Worm (Caenorhabditis elegans): Measurements from ENCODE around the gene trmt-10C.2.

The trmt-10C.2 gene

ce11 chrIII:6373850-6374474 is 27.9 kb downstream of the trmt-10C.2 start:
- peak; percentile 0 for TF ChIP-seq nhr-77 (tag; optimal IDR thresholded peaks at IDR 0.05)
- peak; percentile 8 for TF ChIP-seq fos-1 (tag; optimal IDR thresholded peaks at IDR 0.05)
- TF ChIP-seq efl-1 (optimal IDR thresholded peaks at IDR 0.05) = no peak
- TF ChIP-seq efl-1 (GFP tag; optimal IDR thresholded peaks at IDR 0.05 in 1 of 2) = peak in 1 of 2 experiments; percentile 85
- no peak for TF ChIP-seq hlh-4 (tag; optimal IDR thresholded peaks at IDR 0.05)
- peak in 1 of 2 experiments; percentile 71 for TF ChIP-seq lsy-2 (tag; optimal IDR thresholded peaks at IDR 0.05)
- TF ChIP-seq sptf-1 (tag; optimal IDR thresholded peaks at IDR 0.05) = no peak
- TF ChIP-seq nhr-12 (tag; optimal IDR thresholded peaks at IDR 0.05) = no peak
- TF ChIP-seq ceh-88 (GFP tag; IDR thresholded peaks at IDR 0.05) = no peak
- peak; percentile 42 for TF ChIP-seq aly-2 (tag; optimal IDR thresholded peaks at IDR 0.05)
- TF ChIP-seq efl-3 (GFP tag; optimal IDR thresholded peaks at IDR 0.05) = no peak
- no peak for TF ChIP-seq unc-62 (GFP tag; optimal IDR thresholded peaks at IDR 0.05)
- no peak for TF ChIP-seq nhr-47 (tag; optimal IDR thresholded peaks at IDR 0.05)
- TF ChIP-seq nhr-85 (tag) = peak; percentile 42

ce11 chrIII:6374947-6375415 is 28.9 kb downstream of the trmt-10C.2 start, which contains the start of the genes rps-13 and nfx-1:
TSS of gene rps-13 (minus strand) at chrIII:6374997.
TSS of gene nfx-1 (plus strand) at chrIII:6375379.
- TF ChIP-seq mef-2 (tag; optimal IDR thresholded peaks at IDR 0.05) = no peak
- no peak for TF ChIP-seq C16A3.4 (tag; optimal IDR thresholded peaks at IDR 0.05)
- no peak for TF ChIP-seq unc-62 (GFP tag; optimal IDR thresholded peaks at IDR 0.05)
- peak; percentile 66 for TF ChIP-seq snpc-4 (tag; optimal IDR thresholded peaks at IDR 0.05)
- peak; percentile 58 for TF ChIP-seq unc-86 (tag; optimal IDR thresholded peaks at IDR 0.05)
- no peak for TF ChIP-seq unc-30 (tag; optimal IDR thresholded peaks at IDR 0.05)
- peak; percentile 1 for TF ChIP-seq hpl-2 (GFP tag; optimal IDR thresholded peaks at IDR 0.05)
- peak; percentile 98 to 99 for TF ChIP-seq lsy-2 (tag; optimal IDR thresholded peaks at IDR 0.05)
- TF ChIP-seq ceh-63 (GFP tag; optimal IDR thresholded peaks at IDR 0.05) = no peak
- TF ChIP-seq swsn-7 (tag; optimal IDR thresholded peaks at IDR 0.05) = peak; percentile 70
- TF ChIP-seq alr-1 (tag; optimal IDR thresholded peaks at IDR 0.05; ENCODE audit: borderline replicate concordance) = no peak
- TF ChIP-seq fkh-8 (tag; optimal IDR thresholded peaks at IDR 0.05) = peak; percentile 62
- TF ChIP-seq mep-1 (tag; optimal IDR thresholded peaks at IDR 0.05) = peak; percentile 78
- TF ChIP-seq jun-1 (tag; optimal IDR thresholded peaks at IDR 0.05) = peak; percentile 62
- no peak for TF ChIP-seq grh-1 (GFP tag; IDR thresholded peaks at IDR 0.05)
- peak; percentile 71 for TF ChIP-seq xbp-1 (tag; optimal IDR thresholded peaks at IDR 0.05)
- peak; percentile 4 for TF ChIP-seq ceh-90 (tag; optimal IDR thresholded peaks at IDR 0.05)
- peak; percentile 86 for TF ChIP-seq rnt-1 (tag; optimal IDR thresholded peaks at IDR 0.05)
- peak; percentile 70 for TF ChIP-seq tbx-2 (tag; optimal IDR thresholded peaks at IDR 0.05)
- TF ChIP-seq F16B12.6 (tag; optimal IDR thresholded peaks at IDR 0.05) = peak; percentile 76
- no peak for TF ChIP-seq nhr-12 (tag; optimal IDR thresholded peaks at IDR 0.05)
- TF ChIP-seq dpl-1 (GFP tag; optimal IDR thresholded peaks at IDR 0.05) = peak; percentile 70 to 82 (median 77)
- no peak for TF ChIP-seq nhr-84 (tag; optimal IDR thresholded peaks at IDR 0.05)
- no peak for TF ChIP-seq sptf-1 (tag; optimal IDR thresholded peaks at IDR 0.05)
- no peak for TF ChIP-seq pag-3 (tag; optimal IDR thresholded peaks at IDR 0.05; ENCODE audit: borderline replicate concordance, insufficient read depth)
- peak; percentile 63 for TF ChIP-seq blmp-1 (tag; optimal IDR thresholded peaks at IDR 0.05)
- TF ChIP-seq sup-37 (GFP tag; optimal IDR thresholded peaks at IDR 0.05) = no peak
- peak; percentile 66 for TF ChIP-seq nhr-90 (tag; optimal IDR thresholded peaks at IDR 0.05; ENCODE audit: poor library complexity)
- TF ChIP-seq lin-15B (tag; optimal IDR thresholded peaks at IDR 0.05) = peak; percentile 55
- peak; percentile 92 for TF ChIP-seq skn-1 (tag; optimal IDR thresholded peaks at IDR 0.05)
- TF ChIP-seq nhr-77 (tag; optimal IDR thresholded peaks at IDR 0.05) = peak; percentile 56
- peak; percentile 53 for TF ChIP-seq nhr-11 (tag; optimal IDR thresholded peaks at IDR 0.05)
- TF ChIP-seq ama-1 (optimal IDR thresholded peaks at IDR 0.05) = peak; percentile 46
- TF ChIP-seq nhr-47 (tag; optimal IDR thresholded peaks at IDR 0.05) = peak; percentile 81
- TF ChIP-seq aly-2 (tag; optimal IDR thresholded peaks at IDR 0.05) = no peak
- no peak for TF ChIP-seq hlh-17 (GFP tag; optimal IDR thresholded peaks at IDR 0.05; ENCODE audit: borderline replicate concordance)
- no peak for TF ChIP-seq lin-39 (tag; optimal IDR thresholded peaks at IDR 0.05)
- peak; percentile 74 for TF ChIP-seq ztf-4 (tag; optimal IDR thresholded peaks at IDR 0.05)
- peak; percentile 85 to 91 for TF ChIP-seq lin-35 (GFP tag; optimal IDR thresholded peaks at IDR 0.05)
- TF ChIP-seq irx-1 (tag; optimal IDR thresholded peaks at IDR 0.05) = peak; percentile 58
- peak; percentile 61 for TF ChIP-seq dsc-1 (tag; optimal IDR thresholded peaks at IDR 0.05)
- peak; percentile 75 for TF ChIP-seq lin-14 (GFP tag; optimal IDR thresholded peaks at IDR 0.05)
- peak in 2 of 6 experiments; percentile 43 to 63 for TF ChIP-seq elt-3 (tag; optimal IDR thresholded peaks at IDR 0.05)
- TF ChIP-seq fos-1 (tag; optimal IDR thresholded peaks at IDR 0.05) = peak; percentile 80
